Worm (Caenorhabditis elegans) whole organism, L4 larva: ENCODE data around the gene Y47D3A.13.
A peak's percentile ranks its signal among the peaks of the same experiment; 100 is the strongest.

ENCODE experiments used
- F37D6.2 ChIP-seq: sonication (generic microtip); optimal IDR thresholded peaks from 2 replicates; lab custom pipeline; 2016; ENCODE audit warnings: mild to moderate bottlenecking, missing genetic modification characterization, missing compliant biosample characterization
- F44E2.7 ChIP-seq: fragments of 200-800 bp; sonication (Bioruptor generic); IDR thresholded peaks from 2 replicates; pipeline ENCODE4 v2.1.2; 2022; ENCODE audit warnings: missing genetic modification characterization, missing compliant biosample characterization
- T20F7.1 ChIP-seq: fragments of 200-800 bp; sonication (Bioruptor generic); optimal IDR thresholded peaks from 2 replicates; lab custom pipeline; 2018; ENCODE audit warnings: mild to moderate bottlenecking, missing genetic modification characterization, missing compliant biosample characterization
- Y105C5A.15 ChIP-seq: fragments of 200-800 bp; sonication (Bioruptor generic); IDR thresholded peaks from 2 replicates; pipeline ENCODE4 v1.3.6; 2022; ENCODE audit warnings: missing genetic modification characterization, missing compliant biosample characterization
- ZK337.2 ChIP-seq: fragments of 200-800 bp; sonication (Bioruptor generic); IDR thresholded peaks from 2 replicates; pipeline ENCODE4 v1.3.6; 2022; ENCODE audit warnings: missing genetic modification reagents, missing genetic modification characterization, missing compliant biosample characterization
- ZK546.5 ChIP-seq, 2 experiments: sonication (generic microtip); optimal IDR thresholded peaks; 2 replicates each; lab custom pipeline; 2017; ENCODE audit warnings: missing biosample characterization in 2 of 2, missing genetic modification characterization in 2 of 2
- aha-1 ChIP-seq: fragments of 150-350 bp; peaks from one replicate; lab custom pipeline; 2014; ENCODE audit warnings: missing biosample characterization, missing genetic modification characterization
- arid-1 ChIP-seq: fragments of 200-800 bp; sonication (Bioruptor generic); conservative IDR thresholded peaks from 2 replicates; pipeline ENCODE4 v1.3.6; 2022; ENCODE audit warnings: missing genetic modification reagents, missing genetic modification characterization, missing compliant biosample characterization
- ceh-20 ChIP-seq: fragments of 200-800 bp; sonication (Bioruptor generic); IDR thresholded peaks from 2 replicates; pipeline ENCODE4 v1.3.6; 2022; ENCODE audit warnings: missing genetic modification reagents, missing genetic modification characterization, missing compliant biosample characterization
- ceh-44 ChIP-seq: fragments of 200-800 bp; sonication (Bioruptor generic); IDR thresholded peaks from 2 replicates; pipeline ENCODE4 v1.3.6; 2022; ENCODE audit warnings: missing genetic modification reagents, missing genetic modification characterization, missing compliant biosample characterization
- ceh-62 ChIP-seq: sonication (generic microtip); optimal IDR thresholded peaks from 2 replicates; lab custom pipeline; 2017; ENCODE audit warnings: missing biosample characterization, missing genetic modification characterization
- ceh-82 ChIP-seq: sonication (generic microtip); optimal IDR thresholded peaks from 2 replicates; lab custom pipeline; 2017; ENCODE audit warnings: missing biosample characterization, missing genetic modification characterization
- ces-1 ChIP-seq: fragments of 150-350 bp; sonication (generic microtip); optimal IDR thresholded peaks from 4 replicates; lab custom pipeline; 2014; ENCODE audit warnings: missing biosample characterization, missing genetic modification reagents, missing genetic modification characterization
- daf-12 ChIP-seq: fragments of 150-350 bp; optimal IDR thresholded peaks from 2 replicates; lab custom pipeline; 2014; ENCODE audit warnings: missing biosample characterization, missing genetic modification reagents, missing genetic modification characterization
- daf-19 ChIP-seq: fragments of 200-800 bp; sonication (Bioruptor generic); conservative IDR thresholded peaks from 2 replicates; pipeline ENCODE4 v1.3.6; 2022; ENCODE audit warnings: missing genetic modification characterization, missing compliant biosample characterization
- daf-8 ChIP-seq: fragments of 200-800 bp; sonication (Bioruptor generic); IDR thresholded peaks from 2 replicates; pipeline ENCODE4 v1.3.6; 2022; ENCODE audit warnings: missing genetic modification characterization, missing compliant biosample characterization
- dmd-6 ChIP-seq: fragments of 200-800 bp; sonication (Bioruptor generic); IDR thresholded peaks from 2 replicates; pipeline ENCODE4 v1.3.6; 2022; ENCODE audit warnings: missing genetic modification reagents, missing genetic modification characterization, missing compliant biosample characterization
- dmd-8 ChIP-seq: fragments of 200-800 bp; sonication (Bioruptor generic); IDR thresholded peaks from 2 replicates; pipeline ENCODE4 v1.3.6; 2022; ENCODE audit warnings: missing genetic modification characterization, missing compliant biosample characterization
- dmd-9 ChIP-seq: fragments of 200-800 bp; sonication (Bioruptor generic); IDR thresholded peaks from 2 replicates; pipeline ENCODE4 v1.3.6; 2022; ENCODE audit warnings: missing genetic modification reagents, missing genetic modification characterization, missing compliant biosample characterization
- dpl-1 ChIP-seq: fragments of 150-350 bp; optimal IDR thresholded peaks from 2 replicates; lab custom pipeline; 2014; ENCODE audit warnings: missing biosample characterization, missing genetic modification reagents, missing genetic modification characterization
- duxl-1 ChIP-seq: sonication (generic microtip); optimal IDR thresholded peaks from 2 replicates; lab custom pipeline; 2016; ENCODE audit warnings: mild to moderate bottlenecking, missing genetic modification characterization, moderate library complexity, missing compliant biosample characterization; ENCODE audit not compliant: poor library complexity
- fkh-10 ChIP-seq: fragments of 150-350 bp; optimal IDR thresholded peaks from 2 replicates; lab custom pipeline; 2014; ENCODE audit warnings: missing biosample characterization, missing genetic modification reagents, missing genetic modification characterization
- gei-8 ChIP-seq: fragments of 200-800 bp; sonication (Bioruptor generic); optimal IDR thresholded peaks from 2 replicates; lab custom pipeline; 2018; ENCODE audit warnings: mild to moderate bottlenecking, missing genetic modification characterization, missing compliant biosample characterization
- jun-1 ChIP-seq: fragments of 150-350 bp; optimal IDR thresholded peaks from 2 replicates; lab custom pipeline; 2014; ENCODE audit warnings: missing biosample characterization, missing genetic modification reagents, missing genetic modification characterization
- lim-7 ChIP-seq: fragments of 200-800 bp; sonication (Bioruptor generic); IDR thresholded peaks from 2 replicates; pipeline ENCODE4 v1.3.6; 2022; ENCODE audit warnings: missing genetic modification characterization, missing compliant biosample characterization
- lin-29 ChIP-seq: fragments of 200-800 bp; sonication (Bioruptor generic); IDR thresholded peaks from 2 replicates; pipeline ENCODE4 v1.3.6; 2022; ENCODE audit warnings: missing genetic modification reagents, missing genetic modification characterization, missing compliant biosample characterization
- lsy-2 ChIP-seq, 2 experiments: fragments of 150-350 bp in 1 of 2; sonication (generic microtip) in 1 of 2; optimal IDR thresholded peaks; 2 replicates each; lab custom pipeline; 2014 to 2017; ENCODE audit warnings: missing biosample characterization in 2 of 2, missing genetic modification characterization in 2 of 2
- madf-9 ChIP-seq: fragments of 200-800 bp; sonication (Bioruptor generic); conservative IDR thresholded peaks from 2 replicates; pipeline ENCODE4 v1.3.6; 2022; ENCODE audit warnings: missing genetic modification reagents, missing genetic modification characterization, missing compliant biosample characterization
- mdt-29 ChIP-seq: fragments of 200-800 bp; sonication (Bioruptor generic); IDR thresholded peaks from 2 replicates; pipeline ENCODE4 v1.3.6; 2022; ENCODE audit warnings: missing genetic modification reagents, missing genetic modification characterization, missing compliant biosample characterization
- mep-1 ChIP-seq: fragments of 150-350 bp; sonication (generic microtip); optimal IDR thresholded peaks from 3 replicates; lab custom pipeline; 2014; ENCODE audit warnings: missing biosample characterization, missing genetic modification characterization
- mes-2 ChIP-seq: sonication (generic microtip); optimal IDR thresholded peaks from 2 replicates; lab custom pipeline; 2016; ENCODE audit warnings: missing genotype, mild to moderate bottlenecking, missing genetic modification characterization, missing compliant biosample characterization; ENCODE audit not compliant: poor library complexity, severe bottlenecking
- mxl-2 ChIP-seq: fragments of 200-800 bp; sonication (Bioruptor generic); conservative IDR thresholded peaks from 2 replicates; pipeline ENCODE4 v1.3.6; 2022; ENCODE audit warnings: missing genetic modification reagents, missing genetic modification characterization, missing compliant biosample characterization
- nhr-10 ChIP-seq: fragments of 150-350 bp; optimal IDR thresholded peaks from 2 replicates; lab custom pipeline; 2014; ENCODE audit warnings: missing biosample characterization, missing genetic modification characterization
- nhr-111 ChIP-seq: fragments of 200-800 bp; sonication (Bioruptor generic); optimal IDR thresholded peaks from 2 replicates; lab custom pipeline; 2018; ENCODE audit warnings: mild to moderate bottlenecking, missing genetic modification characterization, missing compliant biosample characterization
- nhr-25 ChIP-seq: sonication (generic microtip); optimal IDR thresholded peaks from 2 replicates; lab custom pipeline; 2017; ENCODE audit warnings: missing genetic modification characterization, mild to moderate bottlenecking, missing compliant biosample characterization, antibody characterized with exemption, moderate library complexity, borderline replicate concordance; ENCODE audit not compliant: insufficient read depth
- nhr-28 ChIP-seq: fragments of 150-350 bp; optimal IDR thresholded peaks from 2 replicates; lab custom pipeline; 2014; ENCODE audit warnings: missing biosample characterization, missing genetic modification characterization
- nhr-48 ChIP-seq: sonication (generic microtip); optimal IDR thresholded peaks from 2 replicates; lab custom pipeline; 2016; ENCODE audit warnings: mild to moderate bottlenecking, missing genetic modification characterization, missing compliant biosample characterization
- nhr-76 ChIP-seq: fragments of 150-350 bp; optimal IDR thresholded peaks from 2 replicates; lab custom pipeline; 2014; ENCODE audit warnings: missing biosample characterization, missing genetic modification characterization
- sdz-12 ChIP-seq: fragments of 200-800 bp; sonication (Bioruptor generic); optimal IDR thresholded peaks from 2 replicates; lab custom pipeline; 2018; ENCODE audit warnings: mild to moderate bottlenecking, missing genetic modification characterization, missing compliant biosample characterization
- skn-1 ChIP-seq: fragments of 150-350 bp; optimal IDR thresholded peaks from 2 replicates; lab custom pipeline; 2014; ENCODE audit warnings: missing biosample characterization, missing genetic modification characterization
- tag-97 ChIP-seq: fragments of 200-800 bp; sonication (Bioruptor generic); IDR thresholded peaks from 2 replicates; pipeline ENCODE4 v1.3.6; 2022; ENCODE audit warnings: missing genetic modification characterization, missing compliant biosample characterization
- tra-1 ChIP-seq: fragments of 200-800 bp; sonication (Bioruptor generic); IDR thresholded peaks from 2 replicates; pipeline ENCODE4 v1.3.6; 2022; ENCODE audit warnings: missing genetic modification reagents, missing genetic modification characterization, missing compliant biosample characterization
- unc-62 ChIP-seq, 3 experiments: fragments of 150-350 bp in 1 of 3; sonication (generic microtip); optimal IDR thresholded peaks in 2 of 3; peaks in 1 of 3; 1 replicate in 1 of 3; 2 replicates in 2 of 3; lab custom pipeline; 2014 to 2017; ENCODE audit warnings: missing biosample characterization in 3 of 3, missing genetic modification characterization in 3 of 3, missing genetic modification reagents in 3 of 3, missing genotype in 1 of 3
- zag-1 ChIP-seq: fragments of 150-350 bp; optimal IDR thresholded peaks from 2 replicates; lab custom pipeline; 2014; ENCODE audit warnings: missing biosample characterization, missing genetic modification characterization
- zip-11 ChIP-seq: fragments of 200-800 bp; sonication (Bioruptor generic); IDR thresholded peaks from 2 replicates; pipeline ENCODE4 v1.3.6; 2022; ENCODE audit warnings: missing genetic modification characterization, missing compliant biosample characterization
- ztf-11 ChIP-seq: fragments of 150-350 bp; optimal IDR thresholded peaks from 2 replicates; lab custom pipeline; 2014; ENCODE audit warnings: missing biosample characterization, missing genetic modification characterization

The Y47D3A.13 gene

DNA sequence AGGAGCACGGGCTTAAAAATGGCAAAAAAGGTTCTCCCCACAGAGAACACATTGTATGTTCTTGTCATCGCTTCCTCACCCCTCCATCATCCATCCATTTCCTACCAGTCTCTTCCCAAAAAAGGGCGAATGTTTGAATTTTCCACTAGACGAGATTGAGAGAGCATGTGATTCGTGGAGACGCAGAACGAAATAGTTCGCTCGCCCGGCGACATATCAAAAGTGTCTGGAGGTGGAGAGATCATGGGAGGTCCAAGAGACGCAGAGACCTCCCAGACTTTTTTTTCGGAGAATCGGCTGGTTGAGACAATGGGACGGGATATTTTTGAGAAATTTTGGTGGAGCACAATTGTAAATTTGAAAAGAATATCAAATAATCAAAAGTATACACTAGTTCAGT is 15.5 kb downstream of the Y47D3A.13 start:
- TF ChIP-seq ceh-82 (tag; lab: Kevin White, UChicago) (no peak), aha-1 (tag; lab: Kevin White, UChicago) (peak; percentile 29), ZK546.5 (tag; optimal IDR thresholded peaks at IDR 0.05; lab: Kevin White, UChicago) (no peak)

DNA sequence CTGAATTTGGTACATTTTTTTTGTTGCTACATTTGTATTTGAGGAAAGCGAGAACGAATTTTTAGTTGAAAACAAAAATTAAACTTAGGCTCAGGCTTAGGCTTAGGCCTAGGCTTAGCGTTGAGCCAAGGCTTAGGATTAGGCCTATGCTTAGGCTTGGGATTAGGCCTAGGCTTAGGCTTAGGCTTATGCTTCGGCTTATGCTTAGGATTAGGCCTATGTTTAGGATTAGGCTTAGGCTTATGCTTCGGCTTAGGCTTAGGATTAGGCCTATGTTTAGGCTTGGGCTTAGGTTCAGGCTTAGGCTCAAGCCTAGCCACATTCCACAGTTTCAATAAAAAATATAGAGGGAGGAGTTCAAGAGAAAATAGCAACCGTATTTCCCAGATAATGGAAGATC is 16.1 kb downstream of the Y47D3A.13 start:
- TF ChIP-seq lsy-2 (tag; optimal IDR thresholded peaks at IDR 0.05; lab: Kevin White, UChicago), result no peak
- TF ChIP-seq mes-2, result no peak
- TF ChIP-seq skn-1 (tag; lab: Kevin White, UChicago), result no peak
- TF ChIP-seq dpl-1 (GFP tag; lab: Kevin White, UChicago), result no peak
- TF ChIP-seq dmd-6, result no peak
- no peak for TF ChIP-seq lim-7 (GFP tag; lab: Robert Waterston, UW)
- TF ChIP-seq nhr-28 (tag; lab: Kevin White, UChicago), result no peak
- no peak for TF ChIP-seq tra-1 (GFP tag; lab: Robert Waterston, UW)
- no peak for TF ChIP-seq zag-1 (tag; lab: Kevin White, UChicago)
- TF ChIP-seq Y105C5A.15 (GFP tag; lab: Robert Waterston, UW), result no peak
- TF ChIP-seq, all 104 proteins: peak for 0

ce11 chrIII:11206875-11207274 is 17.0 kb downstream of the Y47D3A.13 start:
- TF ChIP-seq lin-29 (GFP tag; lab: Robert Waterston, UW) (no peak), ceh-62 (no peak), nhr-10 (tag; lab: Kevin White, UChicago) (no peak), unc-62 (GFP tag; optimal IDR thresholded peaks at IDR 0.05 in 1 of 2; lab: Kevin White, UChicago) (peak in 1 of 2 experiments; percentile 60), unc-62 (tag; optimal IDR thresholded peaks at IDR 0.05; lab: Kevin White, UChicago) (no peak)

DNA sequence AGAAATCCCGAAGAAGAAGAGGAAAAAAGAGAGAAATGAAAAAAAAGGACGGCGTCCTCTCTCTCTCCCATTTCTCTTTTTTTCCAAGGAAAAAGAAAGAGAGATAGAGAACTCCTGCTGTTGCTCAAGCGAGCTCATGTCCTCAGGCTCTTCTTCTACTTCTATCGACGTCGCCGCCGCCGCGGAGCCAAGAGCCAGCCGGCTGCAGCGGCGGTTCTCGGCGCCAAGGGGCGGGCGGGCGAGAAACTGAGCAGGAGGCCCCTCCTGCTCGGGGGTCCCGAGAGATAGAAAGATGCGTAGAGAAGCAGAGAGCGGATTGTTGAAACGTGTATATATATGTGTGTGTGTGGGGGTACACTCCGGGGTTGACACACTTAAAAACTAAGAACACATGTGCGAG is 20.9 kb downstream of the Y47D3A.13 start:
- TF ChIP-seq ZK546.5 (tag; optimal IDR thresholded peaks at IDR 0.05; lab: Kevin White, UChicago) (no peak), ceh-44 (no peak), ceh-20 (peak; percentile 75), lim-7 (GFP tag; lab: Robert Waterston, UW) (0 out of 2 replicates have a peak, but pooled peaks have one; percentile 39), duxl-1 (no peak), gei-8 (GFP tag; lab: Kevin White, UChicago) (no peak), ztf-11 (tag; lab: Kevin White, UChicago) (no peak), ZK337.2 (GFP tag; lab: Robert Waterston, UW) (no peak), nhr-28 (tag; lab: Kevin White, UChicago) (no peak), mdt-29 (GFP tag; lab: Robert Waterston, UW) (no peak), F44E2.7 (no peak), mep-1 (tag; lab: Kevin White, UChicago) (peak; percentile 72), tag-97 (GFP tag; lab: Robert Waterston, UW) (no peak), T20F7.1 (GFP tag; lab: Kevin White, UChicago) (no peak), F37D6.2 (tag; lab: Kevin White, UChicago) (peak; percentile 42), dmd-8 (GFP tag; lab: Robert Waterston, UW) (no peak), nhr-48 (tag; lab: Kevin White, UChicago) (no peak), daf-12 (tag; lab: Kevin White, UChicago) (no peak), ces-1 (GFP tag; lab: Kevin White, UChicago) (no peak), sdz-12 (GFP tag; lab: Kevin White, UChicago) (no peak), zip-11 (GFP tag; lab: Robert Waterston, UW) (no peak), skn-1 (tag; lab: Kevin White, UChicago) (no peak), daf-19 (GFP tag; lab: Robert Waterston, UW) (no peak), ceh-82 (tag; lab: Kevin White, UChicago) (no peak), fkh-10 (peak; percentile 45), jun-1 (tag; lab: Kevin White, UChicago) (no peak), mxl-2 (GFP tag; lab: Robert Waterston, UW) (no peak), Y105C5A.15 (GFP tag; lab: Robert Waterston, UW) (no peak), dmd-9 (no peak), nhr-25 (tag; lab: Kevin White, UChicago) (no peak), nhr-111 (GFP tag; lab: Kevin White, UChicago) (no peak), arid-1 (no peak), nhr-76 (tag; lab: Kevin White, UChicago) (no peak), madf-9 (GFP tag; lab: Robert Waterston, UW) (no peak), daf-8 (GFP tag; lab: Robert Waterston, UW) (no peak)
